Worm (Caenorhabditis elegans): Measurements from ENCODE around the gene ctr-9.

Gene ctr-9

DNA sequence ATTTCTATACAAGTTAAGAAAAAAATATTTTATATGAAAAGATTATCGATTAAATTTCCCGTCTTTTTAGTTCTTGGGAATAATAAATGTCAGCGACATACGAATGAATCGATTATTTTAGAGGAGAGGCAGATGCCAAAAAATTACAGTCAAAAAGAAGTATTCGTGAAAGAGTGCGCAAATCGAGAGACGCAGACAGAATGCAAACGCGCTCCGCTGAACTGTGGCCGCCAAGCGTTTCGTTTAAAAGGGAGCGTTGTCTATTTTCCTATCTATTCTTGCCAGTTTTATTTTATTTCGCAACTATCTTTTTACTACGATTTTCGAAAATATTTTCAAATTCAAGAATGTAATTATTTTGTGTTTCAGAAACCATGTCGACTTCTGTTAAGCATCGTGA, 24.1 kb upstream of the ctr-9 start, which contains the start of gene baf-1 (continued):
- TF ChIP-seq elt-3 (tag; optimal IDR thresholded peaks at IDR 0.05) (peak in 1 of 6 experiments; percentile 54), nhr-77 (tag; optimal IDR thresholded peaks at IDR 0.05) (peak; percentile 39), hpl-2 (GFP tag; optimal IDR thresholded peaks at IDR 0.05) (peak; percentile 22), ces-1 (GFP tag; optimal IDR thresholded peaks at IDR 0.05) (no peak), nhr-28 (tag; optimal IDR thresholded peaks at IDR 0.05) (no peak), unc-98 (GFP tag; IDR thresholded peaks at IDR 0.05) (no peak), lsy-2 (tag; optimal IDR thresholded peaks at IDR 0.05) (peak; percentile 68 to 83), elt-2 (tag; optimal IDR thresholded peaks at IDR 0.05) (peak; percentile 64), hlh-17 (GFP tag; optimal IDR thresholded peaks at IDR 0.05; ENCODE audit: borderline replicate concordance) (no peak)

DNA sequence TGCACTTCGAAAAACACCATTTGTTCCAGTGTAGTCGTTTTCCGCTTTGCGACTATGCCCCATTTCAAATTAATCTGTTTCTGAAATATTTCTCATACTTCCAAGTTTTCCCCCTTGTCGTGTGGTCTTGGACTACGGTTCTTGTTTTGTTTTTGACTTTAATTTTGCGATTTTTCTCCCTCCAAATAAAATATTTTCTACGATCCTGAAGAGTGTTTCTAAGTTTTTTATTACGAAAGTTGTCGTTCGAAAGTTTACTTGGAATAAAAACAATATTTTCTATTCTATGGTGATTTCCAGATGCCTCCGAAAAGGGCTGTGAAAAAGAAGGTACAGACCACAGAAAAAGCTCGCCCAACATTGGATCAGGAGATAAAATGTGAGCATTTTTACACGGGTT, 23.3 kb upstream of the ctr-9 start, which contains the start of gene tag-342:
tag-342 (plus strand) TSS at position 301 of the 400 bp plus-strand sequence.
- no peak for TF ChIP-seq elt-3 (tag; optimal IDR thresholded peaks at IDR 0.05)
- no peak for TF ChIP-seq C16A3.4 (tag; optimal IDR thresholded peaks at IDR 0.05)
- no peak for TF ChIP-seq nhr-47 (tag; optimal IDR thresholded peaks at IDR 0.05)
- no peak for TF ChIP-seq nhr-12 (tag; optimal IDR thresholded peaks at IDR 0.05)
- TF ChIP-seq unc-86 (tag; optimal IDR thresholded peaks at IDR 0.05) = no peak
- no peak for TF ChIP-seq dsc-1 (tag; optimal IDR thresholded peaks at IDR 0.05)
- TF ChIP-seq grh-1 (GFP tag; IDR thresholded peaks at IDR 0.05) = no peak
- TF ChIP-seq alr-1 (tag; optimal IDR thresholded peaks at IDR 0.05; ENCODE audit: borderline replicate concordance) = no peak
- no peak for TF ChIP-seq fkh-10 (GFP tag; optimal IDR thresholded peaks at IDR 0.05)
- no peak for TF ChIP-seq snu-23 (GFP tag; optimal IDR thresholded peaks at IDR 0.05)
- no peak for TF ChIP-seq sptf-1 (tag; optimal IDR thresholded peaks at IDR 0.05)
- TF ChIP-seq skn-1 (tag; optimal IDR thresholded peaks at IDR 0.05) = no peak
- TF ChIP-seq unc-30 (tag; optimal IDR thresholded peaks at IDR 0.05) = no peak
- TF ChIP-seq hpl-2 (GFP tag; optimal IDR thresholded peaks at IDR 0.05) = no peak
- no peak for TF ChIP-seq aha-1 (tag; optimal IDR thresholded peaks at IDR 0.05)
- no peak for TF ChIP-seq fkh-8 (tag; optimal IDR thresholded peaks at IDR 0.05)
- TF ChIP-seq irx-1 (tag; optimal IDR thresholded peaks at IDR 0.05) = no peak
- TF ChIP-seq zag-1 (tag; optimal IDR thresholded peaks at IDR 0.05) = no peak
- TF ChIP-seq unc-98 (GFP tag; IDR thresholded peaks at IDR 0.05) = no peak
- no peak for TF ChIP-seq ces-1 (GFP tag; optimal IDR thresholded peaks at IDR 0.05)

DNA sequence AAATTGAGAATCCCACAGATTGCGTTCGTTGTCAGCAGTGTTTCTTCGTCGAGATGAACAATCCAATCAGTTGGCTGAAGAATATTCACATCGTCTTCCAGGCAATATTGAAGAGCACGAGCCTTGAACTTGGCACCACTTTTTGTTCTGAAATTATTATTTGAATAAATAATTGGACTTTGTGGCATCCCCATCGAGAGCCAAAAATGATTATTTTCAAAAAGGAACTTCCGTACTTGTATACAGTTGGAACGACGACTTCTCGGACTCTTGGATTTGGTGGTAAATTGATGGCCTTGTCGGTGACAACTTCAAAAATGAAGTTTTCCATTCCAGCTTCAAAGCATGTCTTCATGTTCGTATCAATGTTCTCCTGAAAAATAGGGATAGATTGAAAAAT, 19.2 kb upstream of the ctr-9 start:
- TF ChIP-seq fkh-8 (tag; optimal IDR thresholded peaks at IDR 0.05) = no peak
- no peak for TF ChIP-seq lir-3 (tag; optimal IDR thresholded peaks at IDR 0.05; ENCODE audit: poor library complexity)
- no peak for TF ChIP-seq nhr-12 (tag; optimal IDR thresholded peaks at IDR 0.05)
- no peak for TF ChIP-seq unc-86 (tag; optimal IDR thresholded peaks at IDR 0.05)
- no peak for TF ChIP-seq lin-35 (GFP tag; optimal IDR thresholded peaks at IDR 0.05)
- TF ChIP-seq nhr-19 (GFP tag; conservative IDR thresholded peaks at IDR 0.05) = no peak
- TF ChIP-seq sptf-1 (tag; optimal IDR thresholded peaks at IDR 0.05) = no peak
- no peak for TF ChIP-seq ama-1 (optimal IDR thresholded peaks at IDR 0.05)
- no peak for TF ChIP-seq C16A3.4 (tag; optimal IDR thresholded peaks at IDR 0.05)
- TF ChIP-seq unc-30 (tag; optimal IDR thresholded peaks at IDR 0.05) = no peak
- TF ChIP-seq mdl-1 (tag; optimal IDR thresholded peaks at IDR 0.05) = no peak
- TF ChIP-seq tlp-1 (tag; optimal IDR thresholded peaks at IDR 0.05) = no peak
- no peak for TF ChIP-seq efl-3 (GFP tag; optimal IDR thresholded peaks at IDR 0.05)
- TF ChIP-seq skn-1 (tag; optimal IDR thresholded peaks at IDR 0.05) = no peak
- no peak for TF ChIP-seq efl-1 (optimal IDR thresholded peaks at IDR 0.05)
- no peak for TF ChIP-seq efl-1 (GFP tag; optimal IDR thresholded peaks at IDR 0.05 in 1 of 2)
- no peak for TF ChIP-seq irx-1 (tag; optimal IDR thresholded peaks at IDR 0.05)
- TF ChIP-seq fos-1 (tag; optimal IDR thresholded peaks at IDR 0.05) = no peak
- no peak for TF ChIP-seq lsy-2 (tag; optimal IDR thresholded peaks at IDR 0.05)
- no peak for TF ChIP-seq nhr-84 (tag; optimal IDR thresholded peaks at IDR 0.05)

DNA sequence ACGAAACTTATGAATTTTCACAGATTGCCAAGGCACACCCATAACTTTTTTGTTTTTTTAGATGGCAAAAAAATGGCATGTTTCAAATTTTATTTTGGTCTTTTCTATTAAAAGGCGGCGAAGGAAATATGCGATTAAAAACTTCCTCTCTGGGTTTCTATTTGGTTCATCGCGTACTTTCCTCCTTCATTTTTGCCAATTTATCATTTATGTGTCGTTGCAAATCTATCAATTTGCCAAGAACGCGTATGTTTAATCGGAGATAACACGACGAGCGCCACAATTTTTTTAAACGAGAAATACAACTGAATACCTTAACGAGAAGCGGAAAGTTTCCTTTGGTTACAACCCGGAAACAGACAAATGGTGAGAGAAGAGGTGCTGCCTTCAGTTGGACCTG, 18.7 kb upstream of the ctr-9 start:
- TF ChIP-seq nhr-237 (tag; optimal IDR thresholded peaks at IDR 0.05) = no peak
- TF ChIP-seq irx-1 (tag; optimal IDR thresholded peaks at IDR 0.05) = no peak
- TF ChIP-seq sup-37 (GFP tag; optimal IDR thresholded peaks at IDR 0.05) = no peak
- TF ChIP-seq ets-5 (GFP tag; IDR thresholded peaks at IDR 0.05) = no peak
